Worm (Caenorhabditis elegans) whole organism, L3 larva: Measurements from ENCODE around the gene C47A10.16.

Source experiments
- ceh-82 ChIP-seq: fragments of 150-350 bp; optimal IDR thresholded peaks from 2 replicates; lab custom pipeline; 2014; ENCODE audit warnings: missing biosample characterization, missing genetic modification characterization
- daf-12 ChIP-seq: fragments of 150-350 bp; optimal IDR thresholded peaks from 2 replicates; lab custom pipeline; 2014; ENCODE audit warnings: missing biosample characterization, missing genetic modification reagents, missing genetic modification characterization
- egl-27 ChIP-seq: sonication (generic microtip); optimal IDR thresholded peaks from 4 replicates; lab custom pipeline; 2017; ENCODE audit warnings: missing biosample characterization, missing genetic modification reagents, missing genetic modification characterization
- lsy-12 ChIP-seq: sonication (generic microtip); optimal IDR thresholded peaks from 2 replicates; lab custom pipeline; 2016; ENCODE audit warnings: mild to moderate bottlenecking, missing genetic modification characterization, missing compliant biosample characterization
- nhr-28 ChIP-seq: fragments of 150-350 bp; optimal IDR thresholded peaks from 2 replicates; lab custom pipeline; 2014; ENCODE audit warnings: missing biosample characterization, missing genetic modification characterization
- nhr-67 ChIP-seq: fragments of 150-350 bp; optimal IDR thresholded peaks from 2 replicates; lab custom pipeline; 2014; ENCODE audit warnings: missing biosample characterization, missing genetic modification characterization
- nhr-76 ChIP-seq: fragments of 150-350 bp; sonication (generic microtip); optimal IDR thresholded peaks from 5 replicates; lab custom pipeline; 2014; ENCODE audit warnings: missing biosample characterization, missing genetic modification characterization
- pqm-1 ChIP-seq: fragments of 150-350 bp; optimal IDR thresholded peaks from 2 replicates; lab custom pipeline; 2017; ENCODE audit warnings: missing biosample characterization, missing genetic modification characterization, inconsistent platforms
- unc-39 ChIP-seq: sonication (generic microtip); optimal IDR thresholded peaks from 4 replicates; lab custom pipeline; 2017; ENCODE audit warnings: missing biosample characterization, missing genetic modification characterization

ce11 chrV:17732516-17732915 is 32.5 kb downstream of the C47A10.16 start, which contains the start of gene twk-42:
- TF ChIP-seq ceh-82 (tag; lab: Kevin White, UChicago) (no peak), nhr-67 (no peak), pqm-1 (no peak), egl-27 (tag; lab: Kevin White, UChicago) (no peak), unc-39 (no peak), lsy-12 (no peak), nhr-28 (tag; lab: Kevin White, UChicago) (no peak), daf-12 (no peak), nhr-76 (no peak)
